Worm (Caenorhabditis elegans) whole organism, dauer: Measurements from ENCODE around the gene C34C12.1.
"Not testable (repeated sequence)": the region's sequence is repeated elsewhere in the genome, so short reads cannot be mapped to it uniquely, and the experiment has no call there.

Source experiments
- unc-62 ChIP-seq: sonication (generic microtip); optimal IDR thresholded peaks from 2 replicates; lab custom pipeline; 2017; ENCODE audit warnings: missing biosample characterization, missing genetic modification reagents, missing genetic modification characterization

Gene C34C12.1

DNA sequence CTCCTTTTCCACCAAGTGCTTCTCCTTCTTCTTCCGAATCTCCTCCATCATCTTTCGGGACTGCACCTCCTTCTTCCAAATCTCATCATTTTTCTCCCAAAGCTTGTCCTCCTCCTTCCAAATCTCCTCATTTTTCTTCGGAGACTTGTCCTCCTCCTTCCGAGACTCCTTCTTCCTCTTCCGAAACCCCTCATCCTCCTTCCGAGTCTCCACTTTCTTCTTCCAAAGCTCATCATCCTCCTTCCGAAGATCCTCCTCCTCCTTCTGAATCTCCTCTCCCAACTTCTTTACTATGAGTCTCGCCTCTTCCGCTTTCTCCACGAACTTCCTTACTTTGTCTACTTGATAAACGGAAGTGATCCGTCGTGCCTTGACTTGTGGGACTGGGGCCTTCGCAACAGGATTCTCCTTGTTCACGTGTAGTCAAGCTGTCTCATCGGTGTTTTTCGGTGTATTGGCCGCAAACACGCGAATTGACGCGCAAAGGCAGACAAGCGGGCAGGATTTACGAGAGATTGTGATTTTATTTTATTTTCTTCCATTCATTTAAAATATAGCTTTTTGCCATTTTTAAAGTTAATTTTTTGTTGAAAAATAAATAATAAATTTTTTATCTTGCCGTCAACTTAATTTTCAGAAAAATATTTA is 1.5 kb upstream of the C34C12.1 start, which contains the start of the genes K01A11.3 and C34C12.12:
K01A11.3 (minus strand) TSS at position 51 of the 648 bp plus-strand sequence.
C34C12.12 (plus strand) TSS at position 632 of the 648 bp plus-strand sequence.
- no peak for TF ChIP-seq unc-62 (GFP tag; lab: Kevin White, UChicago)

DNA sequence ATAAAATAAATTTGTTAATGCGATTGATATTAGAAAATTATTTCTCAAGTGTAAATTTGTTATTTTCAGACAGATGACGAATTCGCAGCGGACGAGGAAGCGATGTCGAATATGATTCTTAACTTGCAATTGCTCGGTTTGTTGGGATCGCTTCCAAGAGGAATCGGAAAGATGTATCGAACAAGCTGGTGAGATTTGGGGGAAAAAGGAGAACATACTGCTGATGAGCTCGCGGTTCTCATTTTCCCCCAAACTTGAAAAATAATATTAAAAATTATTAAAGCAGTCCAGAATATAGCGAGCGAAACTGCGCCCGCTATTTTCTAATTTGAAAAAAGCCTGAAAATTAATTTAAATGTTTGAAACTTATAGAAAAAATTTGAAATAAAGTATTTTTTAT is 659 bp upstream of the C34C12.1 start, which contains the start of gene C34C12.2:
C34C12.2 (plus strand) TSS at position 301 of the 400 bp plus-strand sequence.
- TF ChIP-seq unc-62 (GFP tag; lab: Kevin White, UChicago): not testable (repeated sequence)

DNA sequence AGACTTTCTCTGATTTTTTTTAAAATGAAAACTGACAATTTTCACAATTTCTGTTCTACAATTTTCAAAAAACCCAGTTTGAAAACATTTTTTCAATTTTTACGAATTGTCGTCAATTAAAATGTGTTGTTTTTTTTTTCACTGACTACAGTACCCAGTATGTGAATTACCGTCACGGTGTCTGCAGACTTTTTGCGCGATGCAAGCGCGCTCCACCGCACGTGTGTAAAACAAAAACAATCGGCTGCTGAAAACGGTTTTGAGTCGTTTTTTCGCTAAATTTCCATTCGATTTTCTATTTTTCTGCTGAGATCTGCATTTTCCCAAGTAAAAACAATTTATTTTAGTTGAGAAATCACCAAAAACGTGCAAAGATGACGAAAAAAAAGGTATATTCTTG is 2.1 kb downstream of the C34C12.1 start:
- TF ChIP-seq unc-62 (GFP tag; lab: Kevin White, UChicago): no peak

DNA sequence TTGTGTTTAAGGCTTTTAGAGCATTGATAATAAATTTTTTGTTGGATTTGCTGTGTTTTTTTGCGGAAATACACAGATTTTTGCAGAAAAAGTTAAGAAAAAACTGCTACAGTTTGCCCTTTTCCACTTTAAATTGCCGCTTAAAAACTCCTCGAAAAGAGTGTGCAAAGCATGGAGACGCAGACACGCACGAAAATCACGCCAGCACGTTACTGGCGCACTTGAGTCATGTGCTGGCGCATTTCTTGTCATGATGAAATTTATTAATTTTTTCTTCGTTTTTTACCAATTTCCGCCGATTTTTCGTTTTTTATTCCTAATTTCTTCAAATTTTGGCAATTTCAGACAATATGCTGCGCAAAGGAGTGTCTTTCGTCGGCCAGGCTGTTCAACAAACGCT is 5.9 kb downstream of the C34C12.1 start, which contains the start of gene C34C12.8:
C34C12.8 (plus strand) TSS at position 346 of the 400 bp plus-strand sequence.
- no peak for TF ChIP-seq unc-62 (GFP tag; lab: Kevin White, UChicago)

DNA sequence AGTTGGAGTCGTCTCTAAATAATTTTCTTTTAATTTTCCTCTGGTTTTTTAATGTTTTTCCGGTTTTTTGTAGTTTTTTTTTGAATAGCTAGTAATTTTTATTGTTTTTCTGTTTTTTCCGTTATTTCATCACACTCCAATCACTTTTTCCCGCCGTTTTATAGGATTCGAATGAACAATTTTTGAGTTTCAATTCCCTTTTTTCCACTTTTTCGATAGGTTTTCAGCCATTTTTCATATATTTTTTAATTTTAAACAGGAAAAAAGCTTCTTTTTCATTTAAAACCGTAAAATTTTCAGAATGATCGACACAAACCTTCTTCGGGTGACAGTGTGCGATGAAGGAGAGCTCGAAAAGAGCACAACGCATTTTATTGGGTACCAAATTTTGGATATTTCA is 7.3 kb downstream of the C34C12.1 start, which contains the start of gene pph-6:
pph-6 (plus strand) TSS at position 301 of the 400 bp plus-strand sequence.
- no peak for TF ChIP-seq unc-62 (GFP tag; lab: Kevin White, UChicago)

DNA sequence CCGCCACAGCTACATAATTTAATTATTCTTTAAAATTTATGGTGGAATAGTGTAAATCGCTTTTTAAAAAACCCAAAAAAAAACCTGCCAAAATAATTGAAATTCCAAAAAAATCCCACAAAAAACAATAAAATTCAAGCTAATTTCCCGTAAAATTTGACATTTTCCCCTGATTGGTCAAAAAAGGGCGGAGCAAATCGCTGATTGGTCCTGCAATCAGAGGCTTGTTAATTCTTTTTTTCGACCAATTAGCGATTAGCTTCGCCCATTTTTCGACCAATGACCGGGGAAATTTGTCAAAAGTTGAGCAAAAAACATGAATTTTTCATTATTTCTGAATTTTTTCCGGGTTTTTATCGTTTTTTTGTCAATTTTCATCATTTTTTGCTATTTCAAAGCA is 12.9 kb downstream of the C34C12.1 start:
- no peak for TF ChIP-seq unc-62 (GFP tag; lab: Kevin White, UChicago)

DNA sequence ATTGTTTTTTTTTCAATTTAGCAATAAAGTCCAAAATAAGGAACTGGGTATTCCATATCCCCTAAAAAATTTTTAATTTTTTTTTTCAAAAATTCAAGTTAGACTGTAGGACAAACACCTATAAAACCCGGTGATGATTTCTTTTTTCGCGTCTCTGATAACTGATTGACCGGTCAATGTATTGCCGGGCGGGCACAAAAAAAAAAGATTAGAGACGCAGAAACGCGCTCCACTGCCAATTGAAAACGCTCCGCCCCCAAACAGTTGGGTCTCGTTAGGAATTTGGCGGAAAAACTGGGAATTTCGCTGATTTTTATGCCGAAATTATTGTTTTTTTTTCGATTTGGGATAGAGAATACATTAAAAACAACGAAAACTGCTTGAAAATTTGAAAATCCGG is 14.2 kb downstream of the C34C12.1 start:
- TF ChIP-seq unc-62 (GFP tag; lab: Kevin White, UChicago): no peak

DNA sequence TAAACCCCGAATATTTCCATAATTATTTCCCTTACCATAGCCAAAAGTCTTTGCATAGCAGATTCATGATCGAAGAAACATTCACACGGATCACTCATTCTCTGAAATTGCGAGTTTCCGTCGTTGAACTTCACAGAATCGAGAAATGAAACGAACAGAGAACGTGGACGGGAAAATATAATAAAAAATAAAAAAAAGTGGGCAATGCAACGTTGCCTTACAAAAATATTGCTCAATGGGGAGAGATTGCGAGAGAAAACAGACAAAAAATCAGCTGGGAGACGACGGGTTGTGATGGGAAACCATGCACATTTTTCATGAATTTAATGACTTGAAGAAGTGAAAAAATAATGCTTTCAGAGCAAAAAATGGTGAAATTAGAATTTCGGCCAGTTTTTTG is 15.5 kb downstream of the C34C12.1 start, which contains the start of gene smim-14:
smim-14 (minus strand) TSS at position 101 of the 400 bp plus-strand sequence.
- no peak for TF ChIP-seq unc-62 (GFP tag; lab: Kevin White, UChicago)

DNA sequence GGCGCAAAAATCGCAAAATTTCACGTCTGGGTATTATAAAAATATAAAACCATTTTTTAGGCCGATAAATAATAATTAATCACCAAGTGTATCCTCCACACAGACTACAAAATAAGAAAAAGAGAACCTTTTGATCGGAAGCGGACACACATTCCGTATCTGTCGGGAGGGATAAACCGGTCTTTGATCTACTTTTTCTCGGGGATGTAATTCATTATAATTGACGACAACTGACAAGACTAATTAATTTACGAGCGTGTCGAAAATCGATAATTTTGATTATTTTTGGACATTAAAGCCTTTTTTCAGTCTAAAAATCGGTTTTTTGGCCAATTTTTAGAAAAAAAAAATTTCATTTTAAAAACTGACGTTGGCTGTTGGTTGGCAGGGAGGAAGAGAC is 16.3 kb downstream of the C34C12.1 start:
- TF ChIP-seq unc-62 (GFP tag; lab: Kevin White, UChicago): no peak

DNA sequence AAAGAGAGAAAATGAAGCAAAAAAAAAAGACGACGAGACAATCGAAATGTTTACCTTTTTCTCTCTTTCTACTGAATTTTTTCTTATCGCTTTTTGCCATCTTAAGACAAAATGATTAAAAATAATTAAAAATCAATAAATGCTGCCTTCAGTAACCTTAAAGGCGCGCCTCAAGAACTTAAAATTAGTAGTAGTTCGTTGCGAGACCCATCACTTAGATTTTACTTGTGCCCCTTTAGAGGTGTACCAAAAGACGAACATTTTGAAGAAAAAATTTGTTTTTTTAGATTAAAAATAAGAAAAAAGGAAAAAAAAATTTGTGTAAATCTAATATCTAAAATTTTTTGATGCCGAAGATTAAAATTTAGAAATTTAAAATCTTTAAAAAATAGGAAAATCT is 16.8 kb downstream of the C34C12.1 start:
- TF ChIP-seq unc-62 (GFP tag; lab: Kevin White, UChicago): no peak

DNA sequence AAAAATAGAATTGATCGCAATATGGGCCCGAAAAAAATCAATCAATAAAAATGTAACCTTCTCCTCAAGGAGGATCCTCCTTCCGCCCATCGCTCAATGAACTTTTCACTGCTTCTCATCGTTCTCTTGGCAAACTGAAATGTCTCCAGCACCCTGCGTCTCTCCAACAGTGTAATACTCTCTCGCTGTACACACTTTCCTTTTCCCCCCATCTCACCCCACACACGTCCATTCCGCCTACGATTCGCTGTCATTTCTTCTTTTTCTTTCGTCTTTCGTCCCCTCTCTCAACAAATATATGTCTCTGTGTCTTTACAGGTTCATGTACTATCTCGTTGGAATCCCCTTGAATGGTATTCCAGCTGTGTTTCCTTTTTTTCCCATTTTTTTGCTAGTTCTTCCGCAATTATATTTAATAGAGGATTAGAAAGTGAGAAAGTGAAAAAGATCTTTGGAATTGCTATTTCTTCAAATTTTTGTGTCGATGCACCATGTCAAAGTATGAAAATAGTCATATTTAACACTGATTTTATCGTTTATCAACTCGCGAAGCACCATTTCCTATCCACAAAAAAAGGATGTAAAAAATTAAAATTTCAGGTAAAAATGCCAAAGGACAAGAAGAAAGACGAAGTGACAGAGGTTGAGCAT is 17.4 kb downstream of the C34C12.1 start, which contains the start of gene rsu-1:
rsu-1 (plus strand) TSS at position 601 of the 651 bp plus-strand sequence.
- TF ChIP-seq unc-62 (GFP tag; lab: Kevin White, UChicago): no peak

DNA sequence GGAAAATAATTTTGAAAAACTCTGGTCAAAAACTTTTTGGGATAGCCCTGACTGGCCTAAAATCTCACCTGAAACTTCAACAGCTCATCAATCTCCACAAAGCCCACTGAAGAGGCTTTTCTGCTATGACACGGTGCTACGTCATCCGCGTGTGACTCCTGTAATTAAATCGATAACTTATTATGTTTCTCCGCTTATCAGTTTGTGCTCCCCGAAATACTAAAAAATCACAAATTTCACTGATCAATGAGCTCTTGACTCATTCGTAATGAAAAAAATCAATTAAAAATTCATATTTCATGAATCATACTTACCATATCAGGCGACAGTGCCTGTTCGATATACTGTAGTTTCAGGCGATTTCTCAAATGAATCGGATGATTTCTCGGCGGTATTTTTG is 20.9 kb downstream of the C34C12.1 start:
- TF ChIP-seq unc-62 (GFP tag; lab: Kevin White, UChicago): no peak

DNA sequence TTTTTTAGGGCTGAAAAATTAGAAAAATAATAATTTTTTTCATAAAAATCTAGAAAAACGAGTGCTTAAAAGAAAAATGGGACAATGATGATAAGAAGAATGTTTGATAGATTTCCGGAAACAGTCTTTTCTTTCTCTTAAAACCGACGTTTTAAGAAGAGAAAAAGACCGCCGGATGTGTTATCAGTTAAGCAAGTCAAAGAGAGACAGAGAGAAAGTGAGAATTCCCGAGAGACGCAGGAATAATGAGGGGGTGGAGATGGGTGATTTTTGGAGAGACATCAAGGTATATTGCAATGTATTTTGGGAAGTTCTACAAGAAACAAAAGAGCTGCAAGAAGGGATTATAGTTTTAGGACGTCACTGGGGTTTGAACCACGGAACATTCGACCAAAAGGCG is 21.4 kb downstream of the C34C12.1 start, which contains the start of gene C34C12.9:
C34C12.9 (minus strand) TSS at position 16 of the 400 bp plus-strand sequence.
- no peak for TF ChIP-seq unc-62 (GFP tag; lab: Kevin White, UChicago)

DNA sequence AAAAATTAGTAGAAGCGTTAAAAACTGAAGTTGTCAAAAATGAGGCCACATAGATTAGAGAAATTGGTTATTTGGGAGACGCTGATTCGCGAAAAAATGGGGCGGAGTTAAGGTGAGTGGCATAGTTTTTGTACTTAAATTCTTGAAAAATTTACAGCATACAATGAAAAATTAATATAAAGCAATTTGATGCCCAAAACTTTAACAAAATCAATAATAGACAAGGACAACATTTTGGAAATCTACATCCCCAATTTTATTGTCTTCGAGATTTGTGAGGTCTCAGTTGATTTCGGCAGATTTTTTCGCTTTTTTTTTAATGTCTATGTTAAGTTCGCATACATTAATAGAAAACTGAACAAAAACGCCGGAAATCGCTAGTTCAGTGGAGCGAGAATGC is 22.1 kb downstream of the C34C12.1 start:
- no peak for TF ChIP-seq unc-62 (GFP tag; lab: Kevin White, UChicago)

DNA sequence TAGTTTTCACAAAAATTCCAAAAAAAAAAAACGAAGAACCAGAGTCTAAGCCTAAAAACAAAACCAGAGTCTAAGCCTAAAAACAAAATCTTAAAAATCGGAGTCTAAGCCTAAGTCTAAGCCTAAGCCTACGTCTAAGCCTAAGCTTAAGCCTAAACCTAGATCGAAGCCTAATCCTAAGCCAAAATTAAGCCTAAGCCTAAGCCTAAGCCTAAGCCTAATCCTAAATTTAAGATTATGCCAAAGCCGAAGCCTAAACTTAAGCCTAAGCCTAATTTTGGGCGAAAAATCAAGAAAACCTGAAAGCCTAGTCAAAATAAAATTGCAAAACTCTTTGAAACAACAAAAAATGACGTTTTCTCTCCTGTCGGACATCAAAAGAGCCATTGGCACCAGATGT is 23.2 kb downstream of the C34C12.1 start:
- TF ChIP-seq unc-62 (GFP tag; lab: Kevin White, UChicago): no peak

DNA sequence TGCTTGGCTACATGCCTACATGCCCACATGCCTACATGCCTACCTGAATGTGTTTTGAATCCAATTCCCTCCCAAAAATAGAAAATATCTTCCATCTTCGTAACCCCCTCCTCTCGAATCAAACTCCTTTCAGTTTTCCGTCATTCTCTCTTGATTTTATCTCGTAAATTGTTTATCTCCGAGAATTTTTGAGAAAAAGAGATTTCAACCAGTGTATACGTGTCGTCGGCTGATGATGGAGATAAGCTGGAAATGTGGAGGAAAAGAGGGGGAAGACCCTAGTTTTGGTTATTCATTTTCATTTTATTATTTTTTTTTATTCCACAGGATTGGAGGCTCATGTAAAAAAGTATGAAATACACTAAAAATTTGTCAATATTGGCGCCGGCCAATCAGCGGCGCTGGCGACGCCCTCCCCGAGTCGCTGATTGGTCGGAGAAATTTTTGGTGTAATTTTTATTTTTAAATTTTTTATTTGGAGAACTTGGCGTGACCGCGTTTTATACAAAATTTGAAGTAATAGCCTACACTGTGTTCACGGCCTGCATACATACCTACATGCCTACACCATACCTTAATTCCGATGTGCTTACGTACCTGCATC is 24.8 kb downstream of the C34C12.1 start:
- TF ChIP-seq unc-62 (GFP tag; lab: Kevin White, UChicago): no peak
